Worm (Caenorhabditis elegans): ENCODE data around the gene fbxa-77.

DNA sequence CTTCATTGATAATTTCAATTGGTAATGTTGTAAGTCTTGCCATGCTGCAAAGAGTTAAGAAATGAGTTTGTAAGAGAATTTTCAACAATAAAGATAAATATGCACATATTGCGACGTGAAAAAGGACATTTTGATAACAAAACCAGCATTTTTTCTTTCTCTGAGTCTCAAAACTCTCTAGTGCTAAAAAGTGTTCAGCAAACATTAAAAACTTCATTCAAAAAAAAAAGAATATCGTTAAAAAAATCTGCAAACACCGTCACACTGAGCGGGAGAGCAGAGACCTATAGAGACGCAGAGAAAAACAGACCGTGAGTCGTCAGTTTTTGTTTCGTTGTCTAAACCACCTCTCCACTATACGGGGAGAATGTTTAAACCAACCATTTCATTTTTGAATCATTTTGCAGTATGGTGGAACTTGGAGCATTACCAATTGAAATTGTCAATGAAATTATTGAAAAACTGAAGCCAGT lies at the start of gene fbxa-77, which contains the start of gene fbxa-76:
- TF ChIP-seq spr-3 (GFP tag; optimal IDR thresholded peaks at IDR 0.05) = no peak
- TF ChIP-seq ama-1 (optimal IDR thresholded peaks at IDR 0.05) = no peak

All from whole organism, L4 larva.